Fruit fly (Drosophila melanogaster): ENCODE results near the gene CG13310.

The CG13310 gene

dm6 chr3L:8824403-8825029 lies 24.2 kb upstream of the CG13310 start (continued):
- TF ChIP-seq Doc3 (GFP tag; IDR thresholded peaks at IDR 0.05; ENCODE audit: partially characterized antibody) (no peak), CG31388 (GFP tag; optimal IDR thresholded peaks at IDR 0.05) (no peak), CG32532 (GFP tag; IDR thresholded peaks at IDR 0.05) (no peak), CG10979 (tag; optimal IDR thresholded peaks at IDR 0.05) (no peak), slou (GFP tag; optimal IDR thresholded peaks at IDR 0.05) (no peak), Ravus (GFP tag; IDR thresholded peaks at IDR 0.05) (no peak), lmd (GFP tag; IDR thresholded peaks at IDR 0.05) (no peak), CG18476 (GFP tag; optimal IDR thresholded peaks at IDR 0.05) (no peak), CG10959 (GFP tag; IDR thresholded peaks at IDR 0.05) (no peak), Fer2 (tag; optimal IDR thresholded peaks at IDR 0.05) (no peak), lola (GFP tag; optimal IDR thresholded peaks at IDR 0.05) (no peak), gsb-n (tag; optimal IDR thresholded peaks at IDR 0.05) (peak; percentile 33), CG30403 (GFP tag; optimal IDR thresholded peaks at IDR 0.05) (no peak), CG16813 (GFP tag; IDR thresholded peaks at IDR 0.05; ENCODE audit: partially characterized antibody) (0 out of 3 replicates have a peak, but pooled peaks have one; percentile 2), CG12744 (GFP tag; optimal IDR thresholded peaks at IDR 0.05) (no peak), CG30020 (tag; optimal IDR thresholded peaks at IDR 0.05) (no peak), CG7372 (GFP tag; IDR thresholded peaks at IDR 0.05) (no peak), CG14860 (GFP tag; IDR thresholded peaks at IDR 0.05; ENCODE audit: partially characterized antibody) (no peak), CG11560 (tag; IDR thresholded peaks at IDR 0.05) (no peak), CG9876 (GFP tag; optimal IDR thresholded peaks at IDR 0.05) (no peak), Mad (GFP tag; optimal IDR thresholded peaks at IDR 0.05) (no peak), zfh1 (GFP tag; IDR thresholded peaks at IDR 0.05) (peak; percentile 19; the same call in 1 of the 3 replicates), fu2 (GFP tag; optimal IDR thresholded peaks at IDR 0.05) (no peak)

DNA sequence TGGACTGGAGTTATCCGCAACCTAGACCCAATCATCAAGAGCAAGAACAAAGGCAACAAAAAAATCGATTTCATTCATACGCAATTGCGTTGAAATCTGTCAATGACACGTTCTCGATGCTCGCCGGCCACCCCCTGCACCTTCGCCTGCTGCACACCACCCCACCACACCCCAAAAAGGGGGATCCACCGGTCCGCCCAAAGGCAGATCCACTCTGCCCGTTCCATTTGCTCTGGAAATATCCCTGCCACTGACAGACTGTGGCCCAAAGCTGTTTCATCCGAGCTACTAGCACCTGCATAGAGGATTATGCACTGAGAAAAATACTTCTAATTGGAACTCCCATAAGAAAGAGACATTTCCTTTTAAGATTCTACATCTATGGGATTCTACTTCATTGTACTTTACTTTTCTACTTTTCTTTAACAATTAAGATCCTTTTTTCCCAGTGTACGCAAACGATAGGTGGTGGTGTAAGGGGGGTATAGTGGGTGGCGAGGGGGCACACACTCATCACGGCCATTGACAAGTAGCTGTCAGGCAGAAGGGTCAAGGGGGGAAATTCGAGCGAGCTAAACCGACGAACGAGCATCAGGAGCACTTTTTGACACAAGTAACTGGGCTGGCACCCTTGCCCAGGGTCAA lies 23.5 kb upstream of the CG13310 start:
- TF ChIP-seq Fer3 (tag; optimal IDR thresholded peaks at IDR 0.05), result peak; percentile 3
- peak; percentile 23; the same call in 1 of the 3 replicates for TF ChIP-seq so (GFP tag; IDR thresholded peaks at IDR 0.05)
- peak; percentile 45 for TF ChIP-seq CG7556 (GFP tag; optimal IDR thresholded peaks at IDR 0.05)
- peak; percentile 56 for TF ChIP-seq CG10209 (GFP tag; optimal IDR thresholded peaks at IDR 0.05)
- peak; percentile 2 for TF ChIP-seq CG15514 (GFP tag; optimal IDR thresholded peaks at IDR 0.05)
- no peak for TF ChIP-seq NFAT (GFP tag; IDR thresholded peaks at IDR 0.05)
- TF ChIP-seq ham (GFP tag; IDR thresholded peaks at IDR 0.05), result no peak
- peak; percentile 26; the same call in 1 of the 2 replicates for TF ChIP-seq lmd (GFP tag; IDR thresholded peaks at IDR 0.05)
- TF ChIP-seq CG9932 (GFP tag; IDR thresholded peaks at IDR 0.05), result 0 out of 2 replicates have a peak, but pooled peaks have one; percentile 12
- TF ChIP-seq CG13894 (tag; optimal IDR thresholded peaks at IDR 0.05), result no peak
- TF ChIP-seq CG17829 (tag; optimal IDR thresholded peaks at IDR 0.05), result peak; percentile 48
- TF ChIP-seq HLH3B (GFP tag; IDR thresholded peaks at IDR 0.05), result peak; percentile 57; the same call in 1 of the 2 replicates
- TF ChIP-seq Jarid2 (GFP tag; optimal IDR thresholded peaks at IDR 0.05), result no peak
- TF ChIP-seq ase (GFP tag; IDR thresholded peaks at IDR 0.05), result no peak
- no peak for TF ChIP-seq pita (GFP tag; optimal IDR thresholded peaks at IDR 0.05)
- TF ChIP-seq CG18476 (GFP tag; optimal IDR thresholded peaks at IDR 0.05), result peak; percentile 0
- TF ChIP-seq bsh (GFP tag; optimal IDR thresholded peaks at IDR 0.05), result peak; percentile 16 to 80
- TF ChIP-seq CG8281 (tag; optimal IDR thresholded peaks at IDR 0.05), result no peak
- TF ChIP-seq stwl (tag; optimal IDR thresholded peaks at IDR 0.05), result no peak
- TF ChIP-seq jumu (GFP tag; optimal IDR thresholded peaks at IDR 0.05), result peak; percentile 7
- peak; percentile 34; the same call in 1 of the 3 replicates for TF ChIP-seq croc (GFP tag; conservative IDR thresholded peaks at IDR 0.05)
- TF ChIP-seq CG31441 (GFP tag; IDR thresholded peaks at IDR 0.05), result peak; percentile 42
- peak; percentile 42 for TF ChIP-seq CG8388 (GFP tag; optimal IDR thresholded peaks at IDR 0.05)
- peak; percentile 75 for TF ChIP-seq sisA (GFP tag; IDR thresholded peaks at IDR 0.05)
- 0 out of 2 replicates have a peak, but pooled peaks have one; percentile 31 for TF ChIP-seq CG9215 (GFP tag; IDR thresholded peaks at IDR 0.05)
- TF ChIP-seq CG15269 (tag; optimal IDR thresholded peaks at IDR 0.05), result peak; percentile 34
- TF ChIP-seq fd96Cb (tag; optimal IDR thresholded peaks at IDR 0.05), result peak; percentile 54

All from whole organism, embryonic.